Worm (Caenorhabditis elegans) whole organism, L2 larva: Measurements from ENCODE around the gene mrpl-42.

Experiments
- F13H6.1 ChIP-seq: sonication (generic microtip); optimal IDR thresholded peaks from 2 replicates; lab custom pipeline; 2016; ENCODE audit warnings: missing genetic modification characterization, missing compliant biosample characterization
- aly-2 ChIP-seq: fragments of 150-350 bp; optimal IDR thresholded peaks from 2 replicates; lab custom pipeline; 2014; ENCODE audit warnings: missing biosample characterization, missing genetic modification characterization
- ama-1 ChIP-seq: fragments of 150-350 bp; optimal IDR thresholded peaks from 2 replicates; lab custom pipeline; 2018; ENCODE audit warnings: inconsistent platforms
- egl-27 ChIP-seq: sonication (generic microtip); optimal IDR thresholded peaks from 3 replicates; lab custom pipeline; 2017; ENCODE audit warnings: missing biosample characterization, missing genetic modification reagents, missing genetic modification characterization
- elt-1 ChIP-seq: fragments of 150-350 bp; optimal IDR thresholded peaks from 2 replicates; lab custom pipeline; 2014; ENCODE audit warnings: missing biosample characterization, missing genetic modification characterization
- elt-3 ChIP-seq: sonication (generic microtip); optimal IDR thresholded peaks from 2 replicates; lab custom pipeline; 2017; ENCODE audit warnings: missing biosample characterization, missing genetic modification characterization
- fos-1 ChIP-seq: fragments of 150-350 bp; optimal IDR thresholded peaks from 2 replicates; lab custom pipeline; 2014; ENCODE audit warnings: missing biosample characterization, missing genetic modification characterization
- lsy-2 ChIP-seq, 2 experiments: fragments of 150-350 bp in 1 of 2; sonication (generic microtip) in 1 of 2; optimal IDR thresholded peaks; 2 replicates each; lab custom pipeline; 2014 to 2017; ENCODE audit warnings: missing biosample characterization in 2 of 2, missing genetic modification characterization in 2 of 2
- nhr-10 ChIP-seq: sonication (generic microtip); optimal IDR thresholded peaks from 2 replicates; lab custom pipeline; 2017; ENCODE audit warnings: missing biosample characterization, missing genetic modification characterization
- nhr-77 ChIP-seq: fragments of 150-350 bp; optimal IDR thresholded peaks from 2 replicates; lab custom pipeline; 2014; ENCODE audit warnings: missing biosample characterization, missing genetic modification characterization
- unc-62 ChIP-seq: fragments of 150-350 bp; optimal IDR thresholded peaks from 2 replicates; lab custom pipeline; 2014; ENCODE audit warnings: missing biosample characterization, missing genetic modification reagents, missing genetic modification characterization
- ztf-11 ChIP-seq: sonication (generic microtip); optimal IDR thresholded peaks from 2 replicates; lab custom pipeline; 2017; ENCODE audit warnings: missing biosample characterization, missing genetic modification characterization

- TF ChIP-seq egl-27 (tag; lab: Kevin White, UChicago): no peak
- no peak for TF ChIP-seq nhr-77 (tag; lab: Kevin White, UChicago)
- no peak for TF ChIP-seq aly-2 (tag; lab: Kevin White, UChicago)
- TF ChIP-seq lsy-2 (tag; optimal IDR thresholded peaks at IDR 0.05; lab: Kevin White, UChicago): no peak
- no peak for TF ChIP-seq ztf-11 (tag; lab: Kevin White, UChicago)
- TF ChIP-seq F13H6.1 (tag; lab: Kevin White, UChicago): no peak
- TF ChIP-seq unc-62: no peak
- TF ChIP-seq fos-1 (tag; lab: Kevin White, UChicago): no peak
- TF ChIP-seq elt-3 (tag; lab: Kevin White, UChicago): no peak
- TF ChIP-seq elt-1: no peak
- no peak for TF ChIP-seq nhr-10
- no peak for TF ChIP-seq ama-1 (lab: Kevin White, UChicago)
Measured at ce11 chrIV:9100835-9101234, 6.6 kb upstream of the mrpl-42 start.
